Worm (Caenorhabditis elegans): ENCODE results near the gene ref-1.

DNA sequence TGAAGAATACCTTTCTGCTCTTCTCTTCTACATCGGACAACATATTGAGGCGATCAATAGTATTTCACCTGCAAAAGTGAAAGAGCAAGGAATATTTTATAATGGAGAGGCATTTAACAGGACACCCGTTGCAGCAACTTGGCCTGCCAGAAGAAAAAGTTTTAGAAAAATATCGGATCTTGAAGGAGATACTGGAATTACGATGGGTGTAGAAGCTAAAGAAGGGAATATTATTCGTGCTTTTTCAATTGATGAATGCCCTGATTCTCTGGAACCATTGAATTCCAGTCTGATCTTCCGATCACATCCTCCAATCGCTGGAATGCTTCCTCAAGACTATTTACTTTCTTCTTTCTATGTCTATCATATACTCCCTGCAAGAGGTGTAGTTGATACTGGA is 43.0 kb downstream of the ref-1 start:
- TF ChIP-seq sea-2 (GFP tag; optimal IDR thresholded peaks at IDR 0.05) (no peak), nhr-28 (tag; optimal IDR thresholded peaks at IDR 0.05) (no peak), nhr-11 (tag; optimal IDR thresholded peaks at IDR 0.05) (no peak), mdl-1 (tag; optimal IDR thresholded peaks at IDR 0.05) (no peak), nhr-237 (tag; optimal IDR thresholded peaks at IDR 0.05) (no peak), jun-1 (tag; optimal IDR thresholded peaks at IDR 0.05) (no peak)
